Worm (Caenorhabditis elegans): ENCODE data around the gene droe-8.
"Not testable (repeated sequence)": the region's sequence is repeated elsewhere in the genome, so short reads cannot be mapped to it uniquely, and the experiment has no call there.

Gene droe-8

ce11 chrV:8726228-8726627 is at the start of gene droe-8:
droe-8 (plus strand) TSS chrV:8726528.
- not testable (repeated sequence) for TF ChIP-seq hlh-11 (tag; optimal IDR thresholded peaks at IDR 0.05); hmg-1.1 (GFP tag; IDR thresholded peaks at IDR 0.05); php-3 (GFP tag; IDR thresholded peaks at IDR 0.05)

DNA sequence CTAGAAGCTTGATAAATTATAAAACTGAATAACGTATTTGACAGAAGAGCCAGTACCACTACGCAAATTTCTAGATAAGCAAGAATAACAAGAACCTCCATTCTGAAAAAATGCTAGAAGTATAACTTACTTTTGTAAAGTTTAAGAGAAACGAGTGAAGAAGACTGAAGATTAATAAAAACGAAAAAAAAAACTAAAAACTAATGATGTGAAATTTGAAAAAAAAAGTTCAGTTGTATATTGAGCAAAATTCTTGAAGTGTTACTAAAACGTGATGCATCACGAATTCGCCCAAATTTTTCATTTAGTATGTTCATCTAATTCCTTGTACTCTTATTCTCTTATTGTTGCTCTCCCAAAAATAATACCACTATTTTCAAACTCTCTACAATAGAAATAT is 49.1 kb upstream of the droe-8 start, which contains the start of gene ZC190.6:
Gene ZC190.6, minus strand, starts transcription at position 101 of the 400 bp plus-strand sequence.
- no peak for TF ChIP-seq gei-8 (GFP tag; optimal IDR thresholded peaks at IDR 0.05)
- no peak for TF ChIP-seq attf-4 (tag; optimal IDR thresholded peaks at IDR 0.05)
- TF ChIP-seq lin-38 (GFP tag; IDR thresholded peaks at IDR 0.05), result no peak
- no peak for TF ChIP-seq ceh-32 (tag; optimal IDR thresholded peaks at IDR 0.05; ENCODE audit: poor library complexity)
- TF ChIP-seq ztf-7 (tag; optimal IDR thresholded peaks at IDR 0.05), result no peak
- TF ChIP-seq zfp-3 (GFP tag; conservative IDR thresholded peaks at IDR 0.05), result no peak
- no peak for TF ChIP-seq aha-1 (tag)
- TF ChIP-seq ZK546.5 (tag; optimal IDR thresholded peaks at IDR 0.05), result no peak

DNA sequence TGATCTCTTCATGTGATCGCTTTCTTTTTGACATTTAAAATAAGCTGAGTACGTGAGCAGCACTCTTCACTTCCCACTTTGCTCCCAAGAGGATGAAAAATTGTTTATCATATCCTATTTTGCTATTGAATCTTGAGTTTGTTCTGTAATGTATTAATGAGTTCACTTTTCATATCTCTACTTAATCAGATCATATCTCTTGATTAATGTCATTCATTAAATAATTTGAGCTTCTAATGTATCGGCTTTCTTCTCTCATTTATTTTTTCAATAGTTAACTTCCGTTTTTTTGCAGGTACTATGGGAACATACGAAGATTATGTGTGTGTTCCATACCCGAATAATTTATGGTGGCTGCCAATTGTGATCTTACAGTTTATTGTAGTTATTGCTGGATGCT is 45.3 kb upstream of the droe-8 start, which contains the start of gene ZC190.2:
Gene ZC190.2, plus strand, starts transcription at position 301 of the 400 bp plus-strand sequence.
- TF ChIP-seq daf-16 (GFP tag; optimal IDR thresholded peaks at IDR 0.05), result no peak
- no peak for TF ChIP-seq daf-16 (tag; optimal IDR thresholded peaks at IDR 0.05)
- TF ChIP-seq fos-1 (tag; optimal IDR thresholded peaks at IDR 0.05), result no peak
- TF ChIP-seq F26F4.8 (GFP tag; conservative IDR thresholded peaks at IDR 0.05), result no peak

DNA sequence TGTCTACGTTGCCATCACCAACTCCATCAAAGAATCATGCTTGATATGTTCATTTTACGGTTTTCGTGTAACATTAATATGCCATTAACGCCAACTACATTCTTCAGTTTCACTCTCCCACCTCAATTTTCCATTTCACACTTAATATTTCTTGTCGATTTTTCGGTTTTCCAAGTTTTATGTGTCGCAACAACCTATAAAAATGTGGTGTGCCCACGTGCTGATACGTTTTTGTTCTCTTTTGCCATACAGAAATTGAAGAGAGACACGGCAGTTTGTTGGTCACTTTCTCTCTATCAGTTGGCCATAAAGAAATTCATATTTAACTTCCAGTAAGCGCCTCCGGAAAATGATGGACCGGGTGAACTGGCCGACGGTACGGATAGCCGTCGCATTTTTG is 43.6 kb upstream of the droe-8 start, which contains the start of gene cln-3.3:
Gene cln-3.3, plus strand, starts transcription at position 334 of the 400 bp plus-strand sequence.
- TF ChIP-seq daf-12 (tag; optimal IDR thresholded peaks at IDR 0.05), result no peak
- TF ChIP-seq lin-13 (GFP tag; optimal IDR thresholded peaks at IDR 0.05), result no peak
- no peak for TF ChIP-seq F44E2.7 (GFP tag; IDR thresholded peaks at IDR 0.05)
- peak; percentile 58 for TF ChIP-seq mxl-3 (GFP tag; optimal IDR thresholded peaks at IDR 0.05)
- TF ChIP-seq F37D6.2 (tag; optimal IDR thresholded peaks at IDR 0.05), result no peak
- TF ChIP-seq pqm-1 (tag; optimal IDR thresholded peaks at IDR 0.05), result peak; percentile 66
- peak; percentile 93 for TF ChIP-seq php-3 (GFP tag; IDR thresholded peaks at IDR 0.05)
- TF ChIP-seq duxl-1 (tag; optimal IDR thresholded peaks at IDR 0.05; ENCODE audit: poor library complexity), result no peak
- TF ChIP-seq T20F7.1 (GFP tag; optimal IDR thresholded peaks at IDR 0.05), result no peak
- no peak for TF ChIP-seq daf-16 (GFP tag; optimal IDR thresholded peaks at IDR 0.05)
- peak; percentile 67 for TF ChIP-seq daf-16 (tag; optimal IDR thresholded peaks at IDR 0.05)
- TF ChIP-seq mdl-1 (tag; optimal IDR thresholded peaks at IDR 0.05), result peak in 1 of 2 experiments; percentile 42

ce11 chrV:8683787-8684186 is 42.5 kb upstream of the droe-8 start:
- no peak for TF ChIP-seq snpc-4 (tag; optimal IDR thresholded peaks at IDR 0.05)
- no peak for TF ChIP-seq ceh-62 (tag; optimal IDR thresholded peaks at IDR 0.05)
- TF ChIP-seq nhr-41 (GFP tag; IDR thresholded peaks at IDR 0.05), result no peak
- no peak for TF ChIP-seq dmd-6 (GFP tag; IDR thresholded peaks at IDR 0.05)

DNA sequence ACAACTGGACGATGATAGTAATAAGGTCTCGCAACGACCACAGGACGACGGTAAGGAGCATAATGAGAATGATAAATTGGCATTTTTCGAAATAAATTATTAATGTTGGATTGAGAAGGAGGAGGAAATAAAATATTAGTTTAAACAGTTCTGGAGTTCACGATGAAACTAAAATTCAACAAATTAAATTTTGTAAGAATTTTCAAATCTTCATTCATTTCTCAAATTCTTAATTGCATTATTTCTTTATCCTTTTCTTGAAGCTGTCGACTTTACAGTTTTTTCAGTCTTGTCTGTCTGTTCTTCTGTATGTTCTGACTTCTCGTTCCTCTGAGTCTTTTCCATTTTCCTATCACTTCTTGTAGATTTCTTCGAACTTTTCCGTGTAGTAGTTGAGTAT is 39.6 kb upstream of the droe-8 start, which contains the start of gene ZC190.7:
Gene ZC190.7, minus strand, starts transcription at position 101 of the 400 bp plus-strand sequence.
- TF ChIP-seq hlh-11 (tag; optimal IDR thresholded peaks at IDR 0.05), result no peak
- TF ChIP-seq nhr-6 (tag; optimal IDR thresholded peaks at IDR 0.05), result no peak
- TF ChIP-seq arid-1 (GFP tag; conservative IDR thresholded peaks at IDR 0.05), result no peak
- TF ChIP-seq F49E8.2 (tag; optimal IDR thresholded peaks at IDR 0.05; ENCODE audit: borderline replicate concordance), result no peak
- no peak for TF ChIP-seq daf-16 (GFP tag; optimal IDR thresholded peaks at IDR 0.05)
- no peak for TF ChIP-seq daf-16 (tag; optimal IDR thresholded peaks at IDR 0.05)
- no peak for TF ChIP-seq nhr-77 (tag; optimal IDR thresholded peaks at IDR 0.05)
- no peak for TF ChIP-seq snpc-1.2 (GFP tag; IDR thresholded peaks at IDR 0.05)
- no peak for TF ChIP-seq nhr-102 (tag; optimal IDR thresholded peaks at IDR 0.05)
- no peak for TF ChIP-seq F37D6.2 (tag; optimal IDR thresholded peaks at IDR 0.05)
- no peak for TF ChIP-seq zag-1 (tag; optimal IDR thresholded peaks at IDR 0.05)
- no peak for TF ChIP-seq pqm-1 (tag; optimal IDR thresholded peaks at IDR 0.05)
- TF ChIP-seq mxl-2 (GFP tag; conservative IDR thresholded peaks at IDR 0.05), result no peak
- no peak for TF ChIP-seq ztf-11 (tag; optimal IDR thresholded peaks at IDR 0.05)
- TF ChIP-seq tag-97 (GFP tag; IDR thresholded peaks at IDR 0.05), result no peak
- no peak for TF ChIP-seq gei-8 (GFP tag; optimal IDR thresholded peaks at IDR 0.05)
- no peak for TF ChIP-seq lin-15B (tag; optimal IDR thresholded peaks at IDR 0.05)

Measured in whole organism, L4 larva.